Worm (Caenorhabditis elegans): ENCODE results near the gene srh-112.

srh-112 gene

DNA sequence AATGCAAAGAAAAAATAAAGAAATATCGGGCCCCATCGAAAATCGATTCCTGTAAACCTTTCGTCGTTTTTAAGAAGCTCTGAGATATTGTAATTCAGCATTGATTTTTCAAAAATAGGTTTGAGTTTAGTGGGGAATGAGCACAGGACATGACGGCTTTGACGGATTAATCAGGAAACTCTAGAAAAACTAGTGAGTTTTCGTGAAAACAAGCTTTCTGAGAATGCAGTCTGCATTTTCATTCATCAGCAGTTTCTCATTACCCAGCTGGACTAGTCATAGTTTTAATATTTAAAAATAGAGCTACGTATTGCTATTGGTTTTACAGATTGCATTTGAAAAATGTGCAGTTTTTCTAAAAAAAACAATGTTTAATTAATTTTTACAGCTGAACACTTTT lies 33.8 kb downstream of the srh-112 start, which contains the start of gene srz-47:
TSS of gene srz-47 (minus strand) at position 101 of the 400 bp plus-strand sequence.
- no peak for TF ChIP-seq nhr-27 (tag; optimal IDR thresholded peaks at IDR 0.05)
- TF ChIP-seq ztf-3 (GFP tag; optimal IDR thresholded peaks at IDR 0.05) = no peak
- TF ChIP-seq lin-54 (GFP tag; optimal IDR thresholded peaks at IDR 0.05) = no peak
- TF ChIP-seq dpff-1 (tag; optimal IDR thresholded peaks at IDR 0.05) = no peak
- TF ChIP-seq cebp-1 (GFP tag; IDR thresholded peaks at IDR 0.05) = no peak
- TF ChIP-seq cebp-1 (tag; optimal IDR thresholded peaks at IDR 0.05) = no peak

ce11 chrV:17190399-17190798 lies 35.6 kb downstream of the srh-112 start, which contains the start of gene str-199:
Gene str-199 (minus strand): TSS chrV:17190499.
- no peak for TF ChIP-seq mes-4 (tag; optimal IDR thresholded peaks at IDR 0.05)
- TF ChIP-seq lin-54 (GFP tag; optimal IDR thresholded peaks at IDR 0.05) = no peak
- TF ChIP-seq B0261.1 (tag; optimal IDR thresholded peaks at IDR 0.05) = no peak
- TF ChIP-seq hlh-26 (GFP tag; conservative IDR thresholded peaks at IDR 0.05) = no peak
- no peak for TF ChIP-seq mcd-1 (GFP tag; IDR thresholded peaks at IDR 0.05)
- no peak for TF ChIP-seq ceh-58 (GFP tag; IDR thresholded peaks at IDR 0.05)
- TF ChIP-seq attf-5 (GFP tag; optimal IDR thresholded peaks at IDR 0.05) = no peak
- no peak for TF ChIP-seq ceh-100 (GFP tag; IDR thresholded peaks at IDR 0.05)
- TF ChIP-seq aptf-3 (GFP tag; IDR thresholded peaks at IDR 0.05) = no peak
- no peak for TF ChIP-seq lin-35 (GFP tag; optimal IDR thresholded peaks at IDR 0.05)
- TF ChIP-seq tlf-1 (GFP tag; optimal IDR thresholded peaks at IDR 0.05) = no peak
- no peak for TF ChIP-seq sdz-38 (tag; optimal IDR thresholded peaks at IDR 0.05)
- TF ChIP-seq hsf-1 (GFP tag; IDR thresholded peaks at IDR 0.05) = no peak

DNA sequence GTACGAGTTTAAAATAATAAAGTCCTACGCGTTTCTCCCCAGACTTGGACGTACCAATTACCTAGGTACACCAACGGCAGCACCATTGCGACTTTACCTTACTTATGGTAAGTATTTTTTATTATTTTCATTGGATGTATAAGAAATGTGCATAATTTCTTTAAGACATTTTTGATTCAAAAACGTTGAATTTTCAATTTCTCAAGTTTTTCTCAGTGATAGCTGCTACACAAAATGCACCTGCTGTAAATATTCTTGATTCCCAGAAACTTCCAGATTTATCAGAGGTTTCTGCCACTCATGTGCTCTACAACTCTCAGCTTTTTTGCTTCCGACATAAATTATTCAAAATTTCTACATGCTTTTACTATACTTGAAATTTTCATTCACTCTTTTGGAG lies 44.0 kb downstream of the srh-112 start, which contains the start of gene srh-159:
TSS of gene srh-159 (plus strand) at position 301 of the 400 bp plus-strand sequence.
- TF ChIP-seq ceh-27 (GFP tag; optimal IDR thresholded peaks at IDR 0.05) (no peak), hlh-12 (tag; optimal IDR thresholded peaks at IDR 0.05) (no peak), F33H1.4 (GFP tag; IDR thresholded peaks at IDR 0.05) (no peak), Y67H2A.10 (GFP tag; conservative IDR thresholded peaks at IDR 0.05) (no peak), aptf-3 (GFP tag; IDR thresholded peaks at IDR 0.05) (no peak), cebp-2 (GFP tag; IDR thresholded peaks at IDR 0.05) (no peak), sptf-2 (GFP tag; optimal IDR thresholded peaks at IDR 0.05) (no peak), nhr-120 (GFP tag; IDR thresholded peaks at IDR 0.05) (no peak), ccch-3 (GFP tag; optimal IDR thresholded peaks at IDR 0.05) (no peak), nhr-27 (tag; optimal IDR thresholded peaks at IDR 0.05) (no peak), B0261.1 (tag; optimal IDR thresholded peaks at IDR 0.05) (no peak), Y53F4B.3 (GFP tag; IDR thresholded peaks at IDR 0.05) (no peak), hmg-1.2 (GFP tag; IDR thresholded peaks at IDR 0.05) (no peak), zfh-2 (GFP tag; conservative IDR thresholded peaks at IDR 0.05) (no peak), hrde-1 (tag; optimal IDR thresholded peaks at IDR 0.05; ENCODE audit: borderline replicate concordance) (no peak)

DNA sequence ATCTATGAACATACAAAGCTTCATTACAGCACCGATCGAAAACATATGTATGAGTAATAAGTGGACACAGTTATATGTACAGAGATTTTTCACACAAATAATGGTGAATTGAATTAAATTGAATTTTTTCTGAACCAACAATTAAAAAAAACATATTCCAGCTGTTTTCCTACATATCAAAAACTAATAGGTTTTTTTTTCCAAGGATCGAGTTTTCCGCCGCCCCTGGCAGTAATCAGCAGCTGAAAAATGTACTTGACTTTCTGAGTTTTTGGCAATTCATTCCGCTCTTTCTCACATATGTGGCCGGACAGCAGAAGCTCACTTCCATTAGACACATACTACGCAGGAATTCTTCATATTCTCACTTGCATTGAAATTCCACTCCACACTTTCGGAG lies 47.6 kb downstream of the srh-112 start, which contains the start of gene srh-174:
TSS of gene srh-174 (plus strand) at position 301 of the 400 bp plus-strand sequence.
- no peak for TF ChIP-seq T26A5.8 (tag; optimal IDR thresholded peaks at IDR 0.05)
- TF ChIP-seq madf-10 (tag; optimal IDR thresholded peaks at IDR 0.05) = no peak
- TF ChIP-seq atf-7 (tag; optimal IDR thresholded peaks at IDR 0.05) = no peak
- TF ChIP-seq gei-17 (GFP tag; optimal IDR thresholded peaks at IDR 0.05) = no peak
- TF ChIP-seq Y95B8A.8 (GFP tag; IDR thresholded peaks at IDR 0.05) = no peak
- TF ChIP-seq aptf-3 (GFP tag; IDR thresholded peaks at IDR 0.05) = no peak
- no peak for TF ChIP-seq ekl-4 (GFP tag; IDR thresholded peaks at IDR 0.05)
- TF ChIP-seq nhr-120 (GFP tag; IDR thresholded peaks at IDR 0.05) = no peak
- no peak for TF ChIP-seq sptf-2 (GFP tag; optimal IDR thresholded peaks at IDR 0.05)
- no peak for TF ChIP-seq C17E4.6 (GFP tag; IDR thresholded peaks at IDR 0.05)
- TF ChIP-seq efl-1 (GFP tag; optimal IDR thresholded peaks at IDR 0.05) = no peak
- TF ChIP-seq ama-1 (optimal IDR thresholded peaks at IDR 0.05) = no peak
- no peak for TF ChIP-seq ama-1 (GFP tag; optimal IDR thresholded peaks at IDR 0.05)
- no peak for TF ChIP-seq nhr-27 (tag; optimal IDR thresholded peaks at IDR 0.05)

Data from whole organism, young adult.